Worm (Caenorhabditis elegans): ENCODE data around the gene lgc-9.

The lgc-9 gene

DNA sequence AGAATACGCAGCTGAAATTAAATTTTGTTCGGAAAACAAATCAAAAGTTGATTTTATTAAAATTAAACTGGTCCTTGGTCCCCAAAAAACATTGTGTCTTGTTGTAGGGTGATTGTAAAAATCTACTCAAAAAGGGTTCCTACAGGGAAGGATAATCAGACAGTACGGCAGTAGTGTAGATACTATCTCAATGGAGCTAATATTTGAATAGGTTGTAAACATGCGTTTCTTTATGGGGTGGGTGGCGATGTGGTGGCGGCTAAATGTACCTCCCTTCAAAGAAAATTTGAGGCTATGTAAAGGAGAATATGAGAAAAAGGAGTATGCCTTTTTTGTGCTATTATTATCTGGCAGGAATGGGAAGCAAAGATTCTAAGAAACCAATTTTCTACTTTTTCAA, 37.0 kb downstream of the lgc-9 start (continued):
- TF ChIP-seq mes-4 (tag; optimal IDR thresholded peaks at IDR 0.05): no peak

DNA sequence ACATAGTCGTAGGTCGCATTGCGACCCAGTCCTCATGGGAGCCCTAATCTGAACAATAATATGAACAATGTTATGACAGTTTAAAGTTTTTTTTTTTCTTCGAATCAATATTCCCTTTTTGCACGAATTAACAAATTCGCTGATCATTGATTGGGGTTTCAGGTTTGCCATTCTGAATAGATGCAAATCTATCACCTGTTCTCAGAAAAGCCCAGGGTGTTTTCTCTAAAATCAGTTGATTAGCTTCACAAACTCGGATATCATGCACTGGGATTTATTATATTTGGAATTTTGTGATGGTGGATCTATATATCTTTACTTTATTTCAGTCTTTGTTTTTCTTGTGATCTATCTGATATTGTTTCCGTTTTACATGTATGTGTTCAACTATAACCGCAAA, 37.9 kb downstream of the lgc-9 start, which contains the start of gene srz-23:
TSS of gene srz-23 (plus strand) at position 263 of the 400 bp plus-strand sequence.
- TF ChIP-seq B0035.1 (tag; optimal IDR thresholded peaks at IDR 0.05): no peak
- TF ChIP-seq athp-1 (tag; optimal IDR thresholded peaks at IDR 0.05): no peak
- no peak for TF ChIP-seq bed-2 (GFP tag; IDR thresholded peaks at IDR 0.05)

DNA sequence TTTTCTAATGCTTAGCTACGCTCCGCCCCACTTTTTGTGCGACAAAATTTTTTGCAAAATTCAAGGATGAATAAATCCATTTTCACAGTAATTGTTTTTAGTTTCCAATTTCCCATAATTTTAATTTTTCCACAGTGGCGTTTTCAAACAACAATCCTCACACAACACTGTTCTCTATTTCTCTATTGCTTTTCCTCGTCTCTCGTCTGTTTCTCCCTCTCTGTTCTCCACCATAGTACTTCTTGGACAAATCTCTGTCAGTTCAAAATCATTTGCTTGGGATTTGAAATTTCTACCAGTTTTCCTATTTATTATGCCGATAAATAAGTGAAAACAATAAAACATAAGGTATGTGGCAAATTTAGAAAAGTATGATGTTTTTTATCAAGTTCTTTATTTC, 47.8 kb downstream of the lgc-9 start, which contains the start of gene F58E2.4:
TSS of gene F58E2.4 (plus strand) at position 134 of the 400 bp plus-strand sequence.
- TF ChIP-seq sdz-38 (tag; optimal IDR thresholded peaks at IDR 0.05) (no peak), rpc-1 (optimal IDR thresholded peaks at IDR 0.05) (no peak), rpc-1 (tag; optimal IDR thresholded peaks at IDR 0.05) (no peak), hmg-1.2 (GFP tag; IDR thresholded peaks at IDR 0.05) (peak; percentile 67; the same call in 1 of the 2 replicates), let-526 (GFP tag; IDR thresholded peaks at IDR 0.05) (no peak), ets-4 (GFP tag; optimal IDR thresholded peaks at IDR 0.05) (no peak)

DNA sequence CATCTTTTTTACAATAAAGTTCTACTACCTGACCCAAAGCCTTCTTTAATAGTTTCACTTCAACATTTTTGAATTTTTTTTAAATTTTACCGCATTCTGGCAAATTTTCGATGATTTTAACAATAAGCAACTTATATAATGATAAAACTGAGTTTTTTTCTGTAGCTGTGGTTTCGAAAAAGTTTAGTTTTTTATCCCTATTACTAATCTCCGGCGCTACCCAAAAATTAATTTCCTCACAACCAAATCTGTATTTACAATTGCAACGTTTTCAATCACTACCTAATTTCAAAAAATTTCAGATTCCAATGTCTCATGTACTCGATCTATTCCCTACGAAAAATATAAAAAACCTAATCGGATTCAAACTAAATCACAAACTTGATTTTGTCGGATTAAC, 51.6 kb downstream of the lgc-9 start, which contains the start of gene F58E2.3:
TSS of gene F58E2.3 (plus strand) at position 301 of the 400 bp plus-strand sequence.
- TF ChIP-seq Y53G8AR.9 (GFP tag; conservative IDR thresholded peaks at IDR 0.05) (no peak), let-526 (GFP tag; IDR thresholded peaks at IDR 0.05) (no peak), egl-18 (GFP tag; IDR thresholded peaks at IDR 0.05) (no peak), lsy-27 (tag; optimal IDR thresholded peaks at IDR 0.05; ENCODE audit: borderline replicate concordance, insufficient read depth) (no peak), zim-3 (tag; optimal IDR thresholded peaks at IDR 0.05) (no peak), ztf-25 (GFP tag; IDR thresholded peaks at IDR 0.05) (no peak), K11D2.4 (GFP tag; IDR thresholded peaks at IDR 0.05) (no peak), unc-130 (GFP tag; optimal IDR thresholded peaks at IDR 0.05) (no peak), madf-10 (tag; optimal IDR thresholded peaks at IDR 0.05) (no peak), F37B4.10 (GFP tag; IDR thresholded peaks at IDR 0.05) (no peak)

DNA sequence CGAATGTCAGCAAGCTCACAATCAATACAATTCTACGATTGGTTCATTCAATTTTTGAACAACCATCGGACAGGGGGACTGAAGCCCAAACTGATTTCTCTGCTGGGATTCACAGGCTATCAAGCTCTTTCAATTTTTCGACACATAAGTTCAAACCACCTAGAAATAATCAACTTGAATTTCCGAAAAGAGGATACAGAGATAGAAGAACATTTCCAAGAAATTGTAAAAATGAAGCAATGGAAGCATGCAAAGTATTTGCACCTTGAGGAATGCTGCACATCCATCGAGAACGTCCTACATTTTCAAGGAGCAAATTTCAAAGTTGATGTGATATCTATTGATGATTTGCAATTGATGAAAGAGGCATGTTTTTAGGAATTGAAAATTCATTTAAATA, 52.3 kb downstream of the lgc-9 start:
- TF ChIP-seq efl-1 (GFP tag; optimal IDR thresholded peaks at IDR 0.05) (no peak), somi-1 (GFP tag; optimal IDR thresholded peaks at IDR 0.05) (no peak), egl-18 (GFP tag; IDR thresholded peaks at IDR 0.05) (no peak)

Measured in whole organism, young adult.